Worm (Caenorhabditis elegans) whole organism, early embryonic: Measurements from ENCODE around the gene nlp-3.

Source experiments
- B0310.2 ChIP-seq: sonication (generic microtip); optimal IDR thresholded peaks from 2 replicates; lab custom pipeline; 2016; ENCODE audit warnings: mild to moderate bottlenecking, missing genetic modification characterization, missing compliant biosample characterization
- F13C5.2 ChIP-seq: sonication (generic microtip); optimal IDR thresholded peaks from 2 replicates; lab custom pipeline; 2017; ENCODE audit warnings: mild to moderate bottlenecking, missing genetic modification characterization, inconsistent platforms, missing compliant biosample characterization
- aly-1 ChIP-seq: sonication (generic microtip); optimal IDR thresholded peaks from 2 replicates; lab custom pipeline; 2016; ENCODE audit warnings: missing genetic modification characterization, missing compliant biosample characterization
- ama-1 ChIP-seq: fragments of 150-350 bp; optimal IDR thresholded peaks from 2 replicates; lab custom pipeline; 2014
- ceh-13 ChIP-seq: fragments of 200-800 bp; sonication (Bioruptor generic); optimal IDR thresholded peaks from 2 replicates; lab custom pipeline; 2018; ENCODE audit warnings: mild to moderate bottlenecking, missing genetic modification characterization, missing compliant biosample characterization
- ceh-36 ChIP-seq: sonication (generic microtip); optimal IDR thresholded peaks from 2 replicates; lab custom pipeline; 2016; ENCODE audit warnings: missing genetic modification characterization, inconsistent platforms, missing compliant biosample characterization
- ets-7 ChIP-seq: sonication (generic microtip); optimal IDR thresholded peaks from 2 replicates; lab custom pipeline; 2016; ENCODE audit warnings: missing genotype, missing genetic modification characterization, missing compliant biosample characterization
- flt-1 ChIP-seq: fragments of 200-800 bp; sonication (Bioruptor generic); IDR thresholded peaks from 2 replicates; pipeline ENCODE4 v1.3.6; 2022; ENCODE audit warnings: missing genetic modification characterization, missing compliant biosample characterization
- hmbx-1 ChIP-seq: sonication (generic microtip); optimal IDR thresholded peaks from 2 replicates; lab custom pipeline; 2016; ENCODE audit warnings: mild to moderate bottlenecking, missing genetic modification characterization, missing compliant biosample characterization
- hmg-4 ChIP-seq: fragments of 200-800 bp; sonication (Bioruptor generic); optimal IDR thresholded peaks from 2 replicates; lab custom pipeline; 2018; ENCODE audit warnings: mild to moderate bottlenecking, missing genetic modification characterization, missing compliant biosample characterization
- hnd-1 ChIP-seq: sonication (generic microtip); optimal IDR thresholded peaks from 2 replicates; lab custom pipeline; 2016; ENCODE audit warnings: missing genetic modification characterization, missing compliant biosample characterization
- pes-1 ChIP-seq: fragments of 200-800 bp; sonication (Bioruptor generic); IDR thresholded peaks from 2 replicates; pipeline ENCODE4 v1.3.6; 2022; ENCODE audit warnings: missing genetic modification reagents, missing genetic modification characterization, missing compliant biosample characterization
- scrt-1 ChIP-seq: fragments of 200-800 bp; sonication (Bioruptor generic); IDR thresholded peaks from 2 replicates; pipeline ENCODE4 v1.3.6; 2022; ENCODE audit warnings: missing genetic modification characterization, missing compliant biosample characterization
- sea-1 ChIP-seq: fragments of 200-800 bp; sonication (Bioruptor generic); conservative IDR thresholded peaks from 2 replicates; pipeline ENCODE4 v1.3.6; 2022; ENCODE audit warnings: missing genetic modification characterization, missing compliant biosample characterization
- tbx-11 ChIP-seq: fragments of 200-800 bp; sonication (Bioruptor generic); IDR thresholded peaks from 2 replicates; pipeline ENCODE4 v1.3.6; 2022; ENCODE audit warnings: missing genetic modification characterization, missing compliant biosample characterization
- tbx-37 ChIP-seq: fragments of 200-800 bp; sonication (Bioruptor generic); conservative IDR thresholded peaks from 2 replicates; pipeline ENCODE4 v1.3.6; 2022; ENCODE audit warnings: missing genetic modification reagents, missing genetic modification characterization, missing compliant biosample characterization
- tra-4 ChIP-seq: sonication (generic microtip); optimal IDR thresholded peaks from 2 replicates; lab custom pipeline; 2017; ENCODE audit warnings: missing genetic modification characterization, missing compliant biosample characterization

The nlp-3 gene

DNA sequence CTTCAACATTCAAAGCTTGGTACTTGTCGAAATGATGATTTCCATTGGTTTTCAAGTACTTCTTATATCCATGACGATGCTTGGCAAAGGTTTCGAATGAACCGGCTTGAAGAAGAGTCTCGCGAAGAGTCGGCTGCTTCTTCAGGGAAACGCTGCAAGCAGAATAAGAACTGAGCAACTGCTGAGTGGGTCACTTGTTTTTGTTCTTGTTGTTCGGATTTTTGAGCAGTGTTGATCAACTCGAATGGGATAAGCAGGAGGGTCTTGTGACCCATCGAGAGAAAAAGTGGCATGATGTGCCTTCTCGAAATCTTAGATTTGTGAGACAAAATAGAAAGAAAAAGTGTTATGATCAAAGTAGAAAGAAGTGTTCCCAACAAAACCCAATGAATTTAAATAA lies 42.4 kb upstream of the nlp-3 start:
- TF ChIP-seq sea-1 (GFP tag; lab: Robert Waterston, UW) (no peak), hnd-1 (no peak), ceh-13 (GFP tag; lab: Kevin White, UChicago) (no peak), ama-1 (no peak), B0310.2 (tag; lab: Kevin White, UChicago) (no peak), pes-1 (GFP tag; lab: Robert Waterston, UW) (no peak), scrt-1 (GFP tag; lab: Robert Waterston, UW) (no peak), hmbx-1 (tag; lab: Kevin White, UChicago) (no peak)

DNA sequence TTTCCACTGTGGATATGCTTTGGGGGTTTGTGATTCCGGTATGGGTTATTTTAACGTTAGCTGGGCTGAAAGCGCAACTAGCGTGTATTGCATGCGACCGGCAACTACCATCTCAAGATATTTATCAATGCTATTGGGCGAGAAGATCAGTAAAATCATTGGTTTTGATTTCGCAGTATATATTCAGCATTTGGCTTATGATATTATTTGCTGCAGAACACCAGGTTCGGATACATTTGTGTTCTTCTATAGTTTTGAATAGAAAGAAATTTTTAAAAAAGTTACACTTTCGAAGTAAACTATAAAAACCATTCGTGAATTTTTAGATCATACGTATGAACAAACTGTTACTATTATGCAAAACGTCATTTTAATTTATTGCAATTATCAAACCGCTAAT lies 39.7 kb upstream of the nlp-3 start:
- TF ChIP-seq ceh-36 (no peak), hmg-4 (GFP tag; lab: Kevin White, UChicago) (no peak), flt-1 (GFP tag; lab: Robert Waterston, UW) (no peak)

DNA sequence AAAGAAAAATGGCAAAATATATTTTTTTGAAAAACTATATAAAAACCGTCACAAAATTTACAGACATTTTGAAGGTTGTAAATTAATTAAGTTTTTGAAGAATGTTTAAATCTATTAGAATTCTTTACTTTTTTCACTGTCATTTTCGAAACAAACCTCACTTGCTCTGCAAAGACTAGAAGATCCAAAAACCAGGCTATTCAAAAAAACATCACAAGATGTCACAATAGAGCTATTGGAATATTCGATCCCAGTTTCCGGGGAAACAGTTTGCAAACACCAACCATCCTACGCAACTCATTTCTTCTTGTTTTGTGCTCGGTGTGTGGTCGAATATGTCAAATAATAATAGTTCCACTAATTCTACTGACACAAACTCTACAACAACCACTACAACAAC lies 38.6 kb upstream of the nlp-3 start, which contains the start of gene R12H7.4:
Gene R12H7.4 (plus strand): TSS at position 301 of the 400 bp plus-strand sequence.
- TF ChIP-seq scrt-1 (GFP tag; lab: Robert Waterston, UW) (no peak), F13C5.2 (tag; lab: Kevin White, UChicago) (no peak), sea-1 (GFP tag; lab: Robert Waterston, UW) (no peak), ama-1 (no peak), ceh-36 (no peak), ceh-13 (GFP tag; lab: Kevin White, UChicago) (no peak), tbx-11 (GFP tag; lab: Robert Waterston, UW) (no peak)

DNA sequence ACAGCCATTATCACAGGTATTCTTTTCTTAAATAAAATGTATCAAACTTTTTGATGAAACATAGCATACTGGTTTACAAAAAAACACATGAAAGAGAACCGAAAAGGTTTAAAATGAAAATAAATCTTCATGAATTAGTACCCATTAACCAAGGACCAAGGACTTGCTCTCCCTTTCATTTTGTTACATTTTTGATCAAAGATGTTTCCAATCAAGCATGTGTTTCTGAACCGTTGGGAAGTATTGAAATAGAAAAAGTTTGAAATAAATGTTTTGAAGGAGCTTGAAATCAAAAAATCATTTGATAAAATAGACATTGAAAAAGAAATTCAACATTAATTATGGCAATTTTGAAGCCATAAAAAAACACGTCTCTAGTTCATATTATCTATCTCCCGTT lies 34.3 kb upstream of the nlp-3 start:
- TF ChIP-seq hmbx-1 (tag; lab: Kevin White, UChicago) (no peak), ceh-36 (no peak), B0310.2 (tag; lab: Kevin White, UChicago) (no peak), aly-1 (tag; lab: Kevin White, UChicago) (no peak), tbx-11 (GFP tag; lab: Robert Waterston, UW) (no peak), sea-1 (GFP tag; lab: Robert Waterston, UW) (no peak), hmg-4 (GFP tag; lab: Kevin White, UChicago) (no peak), hnd-1 (no peak), scrt-1 (GFP tag; lab: Robert Waterston, UW) (no peak), ceh-13 (GFP tag; lab: Kevin White, UChicago) (no peak), ama-1 (no peak)

ce11 chrX:13210478-13210877 lies 32.2 kb upstream of the nlp-3 start:
- no peak for TF ChIP-seq tbx-37 (GFP tag; lab: Robert Waterston, UW)
- no peak for TF ChIP-seq hnd-1
- no peak for TF ChIP-seq ceh-36
- TF ChIP-seq pes-1 (GFP tag; lab: Robert Waterston, UW): no peak
- no peak for TF ChIP-seq hmg-4 (GFP tag; lab: Kevin White, UChicago)
- TF ChIP-seq tbx-11 (GFP tag; lab: Robert Waterston, UW): no peak
- TF ChIP-seq scrt-1 (GFP tag; lab: Robert Waterston, UW): no peak
- no peak for TF ChIP-seq ets-7 (tag; lab: Kevin White, UChicago)
- no peak for TF ChIP-seq ceh-13 (GFP tag; lab: Kevin White, UChicago)

DNA sequence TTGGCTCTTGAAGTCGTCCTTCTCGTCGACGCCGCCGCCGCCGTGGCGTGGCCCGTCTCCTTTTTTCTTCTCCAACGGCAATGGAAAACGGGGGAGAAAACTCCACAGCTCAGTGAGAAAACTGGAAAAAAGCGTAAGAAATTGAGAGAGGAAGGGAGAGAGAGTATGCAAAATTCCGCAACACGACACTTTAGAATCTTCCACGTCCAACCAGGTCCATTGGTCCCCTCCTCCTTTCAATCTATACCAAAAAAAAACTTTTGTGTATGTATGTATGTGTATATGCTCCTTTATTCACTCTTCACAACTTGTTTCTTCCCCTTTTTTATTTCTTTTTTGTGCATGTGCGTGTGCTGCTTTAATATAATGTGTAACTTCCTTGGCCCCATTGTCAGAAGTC lies 30.8 kb upstream of the nlp-3 start:
- TF ChIP-seq aly-1 (tag; lab: Kevin White, UChicago) (no peak), hmg-4 (GFP tag; lab: Kevin White, UChicago) (no peak), scrt-1 (GFP tag; lab: Robert Waterston, UW) (no peak), sea-1 (GFP tag; lab: Robert Waterston, UW) (no peak), F13C5.2 (tag; lab: Kevin White, UChicago) (no peak), flt-1 (GFP tag; lab: Robert Waterston, UW) (no peak), B0310.2 (tag; lab: Kevin White, UChicago) (no peak), hmbx-1 (tag; lab: Kevin White, UChicago) (no peak), ceh-36 (no peak), ets-7 (tag; lab: Kevin White, UChicago) (no peak), ama-1 (no peak), pes-1 (GFP tag; lab: Robert Waterston, UW) (no peak), tbx-11 (GFP tag; lab: Robert Waterston, UW) (no peak), tra-4 (tag; lab: Kevin White, UChicago) (no peak), tbx-37 (GFP tag; lab: Robert Waterston, UW) (no peak), ceh-13 (GFP tag; lab: Kevin White, UChicago) (no peak), hnd-1 (no peak)

ce11 chrX:13206911-13207310 lies 28.7 kb upstream of the nlp-3 start:
- TF ChIP-seq tra-4 (tag; lab: Kevin White, UChicago) (no peak), sea-1 (GFP tag; lab: Robert Waterston, UW) (no peak), ceh-13 (GFP tag; lab: Kevin White, UChicago) (no peak), pes-1 (GFP tag; lab: Robert Waterston, UW) (no peak), flt-1 (GFP tag; lab: Robert Waterston, UW) (no peak)

DNA sequence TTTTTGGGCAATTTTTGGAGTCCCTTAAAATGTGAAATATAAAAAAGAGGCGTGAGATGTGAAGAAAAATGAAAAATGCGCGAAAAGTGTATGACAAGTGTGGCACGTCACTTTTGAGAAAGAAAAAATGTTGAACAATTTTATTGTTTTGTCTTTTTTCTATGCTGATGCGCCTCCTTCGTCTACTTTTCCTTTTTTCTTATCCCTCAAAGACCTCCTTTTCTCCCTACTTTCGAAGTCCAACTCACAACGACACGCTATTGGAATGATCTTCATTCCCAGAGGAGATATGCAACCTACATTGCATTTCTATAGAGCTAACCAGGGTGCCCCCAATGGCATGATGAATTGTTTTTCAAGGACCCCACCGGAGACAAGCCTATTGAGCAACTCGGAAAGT lies 27.8 kb upstream of the nlp-3 start:
- no peak for TF ChIP-seq aly-1 (tag; lab: Kevin White, UChicago)
- no peak for TF ChIP-seq tbx-37 (GFP tag; lab: Robert Waterston, UW)
- no peak for TF ChIP-seq sea-1 (GFP tag; lab: Robert Waterston, UW)
- TF ChIP-seq tra-4 (tag; lab: Kevin White, UChicago): no peak
- TF ChIP-seq ets-7 (tag; lab: Kevin White, UChicago): no peak
- TF ChIP-seq hmbx-1 (tag; lab: Kevin White, UChicago): no peak
- TF ChIP-seq B0310.2 (tag; lab: Kevin White, UChicago): no peak
